Worm (Caenorhabditis elegans) whole organism, mixed stage, embryonic: ENCODE data around the gene lgc-36.

Source experiments
- M03D4.4 ChIP-seq: sonication (generic microtip); optimal IDR thresholded peaks from 2 replicates; lab custom pipeline; 2017; ENCODE audit warnings: mild to moderate bottlenecking, missing genetic modification characterization, missing compliant biosample characterization
- blmp-1 ChIP-seq: fragments of 150-350 bp; optimal IDR thresholded peaks from 2 replicates; lab custom pipeline; 2014; ENCODE audit warnings: missing biosample characterization, missing genetic modification characterization
- ceh-39 ChIP-seq: fragments of 150-350 bp; optimal IDR thresholded peaks from 2 replicates; lab custom pipeline; 2014; ENCODE audit warnings: missing biosample characterization, missing genetic modification characterization
- ceh-83 ChIP-seq: fragments of 200-800 bp; sonication (Bioruptor generic); optimal IDR thresholded peaks from 2 replicates; lab custom pipeline; 2018; ENCODE audit warnings: mild to moderate bottlenecking, missing genetic modification characterization, missing compliant biosample characterization
- cnd-1 ChIP-seq: fragments of 200-800 bp; sonication (Bioruptor generic); optimal IDR thresholded peaks from 2 replicates; lab custom pipeline; 2018; ENCODE audit warnings: mild to moderate bottlenecking, missing genetic modification characterization, missing compliant biosample characterization
- elt-1 ChIP-seq: sonication (generic microtip); optimal IDR thresholded peaks from 2 replicates; lab custom pipeline; 2017; ENCODE audit warnings: missing genetic modification characterization, mild to moderate bottlenecking, missing compliant biosample characterization, antibody characterized with exemption, moderate library complexity, borderline replicate concordance; ENCODE audit not compliant: insufficient read depth
- elt-3 ChIP-seq: fragments of 150-350 bp; optimal IDR thresholded peaks from 2 replicates; lab custom pipeline; 2014; ENCODE audit warnings: missing biosample characterization, missing genetic modification characterization
- ham-2 ChIP-seq: fragments of 200-800 bp; sonication (Bioruptor generic); optimal IDR thresholded peaks from 2 replicates; lab custom pipeline; 2018; ENCODE audit warnings: mild to moderate bottlenecking, missing genetic modification characterization, missing compliant biosample characterization
- hlh-1 ChIP-seq: fragments of 150-350 bp; optimal IDR thresholded peaks from 2 replicates; lab custom pipeline; 2014; ENCODE audit warnings: missing biosample characterization, missing genetic modification reagents, missing genetic modification characterization
- lin-13 ChIP-seq: fragments of 150-350 bp; optimal IDR thresholded peaks from 2 replicates; lab custom pipeline; 2014; ENCODE audit warnings: missing biosample characterization, missing genetic modification characterization
- lin-32 ChIP-seq: fragments of 200-800 bp; sonication (Bioruptor generic); optimal IDR thresholded peaks from 2 replicates; lab custom pipeline; 2018; ENCODE audit warnings: mild to moderate bottlenecking, missing genetic modification characterization, missing compliant biosample characterization
- lsy-2 ChIP-seq: fragments of 150-350 bp; optimal IDR thresholded peaks from 2 replicates; lab custom pipeline; 2014; ENCODE audit warnings: missing biosample characterization, missing genetic modification characterization
- mab-5 ChIP-seq: fragments of 150-350 bp; optimal IDR thresholded peaks from 2 replicates; lab custom pipeline; 2014; ENCODE audit warnings: missing biosample characterization, missing genetic modification characterization
- mep-1 ChIP-seq: fragments of 150-350 bp; optimal IDR thresholded peaks from 2 replicates; lab custom pipeline; 2017; ENCODE audit warnings: missing biosample characterization, missing genetic modification reagents, missing genetic modification characterization, inconsistent platforms
- mls-2 ChIP-seq: sonication (generic microtip); optimal IDR thresholded peaks from 2 replicates; lab custom pipeline; 2016; ENCODE audit warnings: mild to moderate bottlenecking, missing genetic modification characterization, moderate library complexity, missing compliant biosample characterization
- nhr-12 ChIP-seq: fragments of 150-350 bp; optimal IDR thresholded peaks from 2 replicates; lab custom pipeline; 2014; ENCODE audit warnings: missing biosample characterization, missing genetic modification characterization
- nhr-2 ChIP-seq: fragments of 150-350 bp; optimal IDR thresholded peaks from 2 replicates; lab custom pipeline; 2014; ENCODE audit warnings: missing biosample characterization, missing genetic modification characterization
- nhr-237 ChIP-seq: fragments of 150-350 bp; optimal IDR thresholded peaks from 2 replicates; lab custom pipeline; 2014; ENCODE audit warnings: missing biosample characterization, missing genetic modification characterization
- nhr-28 ChIP-seq: fragments of 150-350 bp; optimal IDR thresholded peaks from 2 replicates; lab custom pipeline; 2014; ENCODE audit warnings: missing biosample characterization, missing genetic modification characterization
- nhr-76 ChIP-seq: sonication (generic microtip); optimal IDR thresholded peaks from 2 replicates; lab custom pipeline; 2017; ENCODE audit warnings: missing biosample characterization, missing genetic modification characterization
- pha-4 ChIP-seq: fragments of 150-350 bp; optimal IDR thresholded peaks from 2 replicates; lab custom pipeline; 2018; ENCODE audit warnings: missing biosample characterization, missing genetic modification reagents, missing genetic modification characterization
- sem-2 ChIP-seq: fragments of 200-800 bp; sonication (Bioruptor generic); optimal IDR thresholded peaks from 2 replicates; lab custom pipeline; 2018; ENCODE audit warnings: mild to moderate bottlenecking, missing genetic modification characterization, missing compliant biosample characterization
- snpc-4 ChIP-seq: fragments of 150-350 bp; optimal IDR thresholded peaks from 2 replicates; lab custom pipeline; 2014; ENCODE audit warnings: missing biosample characterization, missing genetic modification characterization
- sptf-1 ChIP-seq: sonication (generic microtip); optimal IDR thresholded peaks from 2 replicates; lab custom pipeline; 2017; ENCODE audit warnings: mild to moderate bottlenecking, missing genetic modification characterization, moderate library complexity, missing compliant biosample characterization
- tbx-8 ChIP-seq: fragments of 200-800 bp; sonication (Bioruptor generic); optimal IDR thresholded peaks from 2 replicates; lab custom pipeline; 2018; ENCODE audit warnings: mild to moderate bottlenecking, missing genetic modification characterization, moderate library complexity, missing compliant biosample characterization
- unc-120 ChIP-seq: sonication (generic microtip); optimal IDR thresholded peaks from 2 replicates; lab custom pipeline; 2017; ENCODE audit warnings: missing genetic modification characterization, missing compliant biosample characterization; ENCODE audit not compliant: poor library complexity, severe bottlenecking
- unc-62 ChIP-seq: fragments of 150-350 bp; optimal IDR thresholded peaks from 2 replicates; lab custom pipeline; 2014; ENCODE audit warnings: missing biosample characterization, missing genetic modification reagents, missing genetic modification characterization
- ztf-11 ChIP-seq: fragments of 150-350 bp; optimal IDR thresholded peaks from 2 replicates; lab custom pipeline; 2014; ENCODE audit warnings: missing biosample characterization, missing genetic modification characterization

lgc-36 gene

DNA sequence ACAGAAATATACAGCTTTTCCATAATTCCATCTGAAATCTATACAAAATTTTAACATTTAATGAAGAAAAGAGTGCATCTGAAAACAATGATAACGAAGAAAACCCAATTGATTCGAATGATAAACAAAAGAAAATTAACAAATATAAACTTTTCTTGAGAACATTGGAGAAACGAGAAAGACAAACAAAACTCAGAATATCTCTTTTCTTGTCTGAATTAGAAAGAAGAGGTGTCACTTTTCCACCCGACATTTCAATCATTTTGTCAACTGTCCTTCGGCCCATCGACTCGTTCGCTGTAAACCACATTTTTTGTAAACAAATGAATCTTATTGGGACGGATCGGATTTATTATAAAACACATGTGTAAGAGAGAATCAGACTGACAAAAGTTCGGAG, 32.8 kb downstream of the lgc-36 start, which contains the start of gene bgal-1:
Gene bgal-1 (minus strand): TSS at position 38 of the 400 bp plus-strand sequence.
- TF ChIP-seq hlh-1 (tag; lab: Kevin White, UChicago) (peak; percentile 68), unc-62 (GFP tag; lab: Kevin White, UChicago) (peak; percentile 84), lsy-2 (tag; lab: Kevin White, UChicago) (no peak)
- TF ChIP-seq, all 35 proteins: peak for 2

DNA sequence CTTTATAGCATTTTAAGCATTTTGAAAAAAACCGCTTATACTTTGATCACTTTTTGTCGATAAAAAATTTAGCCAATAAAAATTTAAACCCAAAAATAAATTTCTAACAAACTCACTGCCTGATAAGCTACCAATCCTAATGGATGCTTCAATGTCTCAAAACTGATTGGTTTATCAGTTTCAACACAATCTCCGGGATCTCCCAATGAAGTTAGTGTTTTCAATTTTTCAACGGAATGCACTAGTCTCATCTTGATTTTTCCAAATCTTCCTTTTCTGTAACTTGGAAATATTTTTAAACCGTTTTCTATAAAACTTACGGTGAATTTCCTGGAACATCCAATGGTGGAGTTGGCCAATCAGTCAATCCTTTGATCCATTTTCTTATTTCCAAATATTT, 35.1 kb downstream of the lgc-36 start:
- TF ChIP-seq pha-4 = no peak
- no peak for TF ChIP-seq cnd-1
- no peak for TF ChIP-seq tbx-8 (GFP tag; lab: Kevin White, UChicago)
- TF ChIP-seq blmp-1 = no peak
- no peak for TF ChIP-seq nhr-76 (tag; lab: Kevin White, UChicago)
- TF ChIP-seq mab-5 (tag; lab: Kevin White, UChicago) = no peak
- TF ChIP-seq sptf-1 (tag; lab: Kevin White, UChicago) = no peak
- TF ChIP-seq ham-2 (GFP tag; lab: Kevin White, UChicago) = no peak
- no peak for TF ChIP-seq nhr-2
- no peak for TF ChIP-seq hlh-1 (tag; lab: Kevin White, UChicago)
- no peak for TF ChIP-seq ceh-39 (tag; lab: Kevin White, UChicago)
- no peak for TF ChIP-seq ceh-83
- TF ChIP-seq snpc-4 (tag; lab: Kevin White, UChicago) = no peak
- no peak for TF ChIP-seq mep-1
- no peak for TF ChIP-seq mls-2
- no peak for TF ChIP-seq lin-13 (tag; lab: Kevin White, UChicago)
- no peak for TF ChIP-seq nhr-28 (tag; lab: Kevin White, UChicago)
- TF ChIP-seq unc-62 (GFP tag; lab: Kevin White, UChicago) = no peak
- TF ChIP-seq nhr-12 (tag; lab: Kevin White, UChicago) = no peak
- TF ChIP-seq, all 35 proteins: peak for 0

DNA sequence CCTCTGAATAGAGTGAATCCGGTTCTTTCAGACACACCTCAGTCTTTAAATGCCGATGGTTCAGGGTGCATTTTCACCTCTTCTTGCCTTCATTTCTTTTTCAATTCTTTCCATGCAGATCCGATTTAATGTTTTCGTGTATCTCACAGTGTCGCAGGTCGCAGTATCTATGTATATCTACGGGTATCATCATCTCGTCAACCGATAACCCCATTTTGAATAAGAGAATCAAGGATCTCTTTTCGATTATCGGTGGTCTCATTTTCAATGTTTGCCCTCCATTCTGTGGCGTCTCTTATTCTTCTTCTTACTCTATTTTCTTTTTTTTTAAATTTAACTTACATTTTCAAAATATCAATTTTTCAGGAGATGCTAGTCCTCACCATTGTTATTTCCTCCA, 37.9 kb downstream of the lgc-36 start, which contains the start of gene T19B10.2:
Gene T19B10.2 (plus strand): TSS at position 367 of the 400 bp plus-strand sequence.
- TF ChIP-seq elt-1 (tag; lab: Kevin White, UChicago) (peak; percentile 83), ceh-83 (no peak), nhr-76 (tag; lab: Kevin White, UChicago) (no peak)

ce11 chrV:11220415-11220814, 38.4 kb downstream of the lgc-36 start:
- TF ChIP-seq ztf-11 (tag; lab: Kevin White, UChicago) = no peak
- no peak for TF ChIP-seq elt-3 (tag; lab: Kevin White, UChicago)
- TF ChIP-seq nhr-237 (tag; lab: Kevin White, UChicago) = no peak
- no peak for TF ChIP-seq hlh-1 (tag; lab: Kevin White, UChicago)
- no peak for TF ChIP-seq tbx-8 (GFP tag; lab: Kevin White, UChicago)
- no peak for TF ChIP-seq M03D4.4
- no peak for TF ChIP-seq lin-13 (tag; lab: Kevin White, UChicago)
- TF ChIP-seq lsy-2 (tag; lab: Kevin White, UChicago) = no peak
- no peak for TF ChIP-seq elt-1 (tag; lab: Kevin White, UChicago)

DNA sequence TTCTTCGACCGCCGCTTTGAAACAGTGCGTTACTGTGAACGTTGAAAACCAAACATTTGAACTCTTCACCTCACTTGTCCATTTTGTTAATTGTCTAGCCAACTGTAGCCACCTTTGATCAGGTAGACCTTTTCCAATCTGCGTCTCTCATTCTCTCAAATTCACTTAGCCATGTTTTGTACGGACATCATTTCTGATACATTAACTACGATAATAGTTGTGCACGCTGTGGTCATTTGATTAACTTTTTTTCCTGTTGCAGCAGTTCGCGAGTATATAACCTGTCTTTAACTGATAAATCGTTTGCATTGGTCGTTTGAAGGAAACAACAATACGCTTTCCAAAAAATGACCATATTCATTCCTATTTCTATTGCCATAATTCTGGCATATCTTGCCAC, 41.4 kb downstream of the lgc-36 start, which contains the start of gene cyp-29A2:
Gene cyp-29A2 (plus strand): TSS at position 190 of the 400 bp plus-strand sequence.
- no peak for TF ChIP-seq pha-4
- TF ChIP-seq mab-5 (tag; lab: Kevin White, UChicago) = no peak
- no peak for TF ChIP-seq unc-62 (GFP tag; lab: Kevin White, UChicago)

DNA sequence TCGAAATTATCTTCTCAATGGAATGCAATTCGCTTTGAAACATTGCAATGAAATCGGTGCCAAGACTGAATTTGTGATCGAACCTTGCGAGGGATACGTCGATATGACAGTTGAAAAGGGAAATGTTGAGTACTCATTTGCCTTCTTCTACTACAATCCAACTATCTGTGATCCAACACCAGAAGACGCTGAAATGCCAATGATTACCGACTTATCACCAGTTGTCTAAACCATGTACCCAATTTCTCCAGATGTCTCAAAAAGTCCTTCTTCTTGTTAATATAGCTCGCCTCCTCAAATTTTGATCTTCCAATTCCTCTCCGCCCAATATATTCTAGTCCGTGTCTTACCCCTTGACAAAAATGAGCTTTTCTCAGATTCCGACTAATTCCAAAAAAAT, 42.7 kb downstream of the lgc-36 start:
- no peak for TF ChIP-seq sptf-1 (tag; lab: Kevin White, UChicago)
- TF ChIP-seq mep-1 = no peak
- TF ChIP-seq tbx-8 (GFP tag; lab: Kevin White, UChicago) = no peak
- TF ChIP-seq sem-2 (GFP tag; lab: Kevin White, UChicago) = no peak
- no peak for TF ChIP-seq M03D4.4
- TF ChIP-seq nhr-2 = no peak
- no peak for TF ChIP-seq nhr-12 (tag; lab: Kevin White, UChicago)
- no peak for TF ChIP-seq lin-32 (GFP tag; lab: Kevin White, UChicago)
- TF ChIP-seq nhr-237 (tag; lab: Kevin White, UChicago) = no peak
- TF ChIP-seq ztf-11 (tag; lab: Kevin White, UChicago) = no peak
- TF ChIP-seq, all 35 proteins: peak for 0

ce11 chrV:11214569-11214968, 44.2 kb downstream of the lgc-36 start:
- TF ChIP-seq lsy-2 (tag; lab: Kevin White, UChicago) (no peak), unc-120 (tag; lab: Kevin White, UChicago) (no peak), pha-4 (no peak), nhr-76 (tag; lab: Kevin White, UChicago) (no peak), mep-1 (no peak), mab-5 (tag; lab: Kevin White, UChicago) (no peak)
